Fruit fly (Drosophila melanogaster): Measurements from ENCODE around the gene CG15461.
"Not testable (repeated sequence)": the region's sequence is repeated elsewhere in the genome, so short reads cannot be mapped to it uniquely, and the experiment has no call there.

Gene CG15461

dm6 chrX:20485880-20486279, at the start of gene CG15461:
Gene CG15461, plus strand, starts transcription at chrX:20486180.
- TF ChIP-seq CG8478 (optimal IDR thresholded peaks at IDR 0.05) (no peak), CTCF (optimal IDR thresholded peaks at IDR 0.05) (no peak)

- no peak for TF ChIP-seq CG8478 (optimal IDR thresholded peaks at IDR 0.05)
- no peak for TF ChIP-seq CTCF (optimal IDR thresholded peaks at IDR 0.05)
Observed at dm6 chrX:20436866-20437265, 49.1 kb upstream of the CG15461 start.

- TF ChIP-seq CTCF, CG8478 (optimal IDR thresholded peaks at IDR 0.05): not testable (repeated sequence)
Observed at dm6 chrX:20446071-20446470, 39.9 kb upstream of the CG15461 start, which contains the start of gene CG42578. Gene CG42578, plus strand, starts transcription at chrX:20446371.

dm6 chrX:20447865-20448584, 38.0 kb upstream of the CG15461 start:
- TF ChIP-seq CTCF (optimal IDR thresholded peaks at IDR 0.05) (no peak), CG8478 (optimal IDR thresholded peaks at IDR 0.05) (no peak)

- TF ChIP-seq CTCF (optimal IDR thresholded peaks at IDR 0.05) (no peak), CG8478 (optimal IDR thresholded peaks at IDR 0.05) (no peak)
Observed at dm6 chrX:20448828-20449427, 37.1 kb upstream of the CG15461 start, which contains the start of gene tbc. Gene tbc, plus strand, starts transcription at chrX:20449331.

dm6 chrX:20466382-20466928, 19.5 kb upstream of the CG15461 start:
- TF ChIP-seq CG8478 (optimal IDR thresholded peaks at IDR 0.05) (no peak), CTCF (optimal IDR thresholded peaks at IDR 0.05) (no peak)

dm6 chrX:20467155-20467554, 18.8 kb upstream of the CG15461 start, which contains the start of gene GstT3:
Gene GstT3, plus strand, starts transcription at chrX:20467455.
- no peak for TF ChIP-seq CTCF (optimal IDR thresholded peaks at IDR 0.05)
- TF ChIP-seq CG8478 (optimal IDR thresholded peaks at IDR 0.05) = no peak

dm6 chrX:20468192-20468591, 17.8 kb upstream of the CG15461 start:
- no peak for TF ChIP-seq CTCF (optimal IDR thresholded peaks at IDR 0.05)
- TF ChIP-seq CG8478 (optimal IDR thresholded peaks at IDR 0.05) = no peak

- TF ChIP-seq CG8478 (optimal IDR thresholded peaks at IDR 0.05) = no peak
Observed at dm6 chrX:20470701-20471100, 15.3 kb upstream of the CG15461 start.

- no peak for TF ChIP-seq CTCF (optimal IDR thresholded peaks at IDR 0.05)
- no peak for TF ChIP-seq CG8478 (optimal IDR thresholded peaks at IDR 0.05)
Observed at dm6 chrX:20478674-20479073, 7.3 kb upstream of the CG15461 start.

- TF ChIP-seq CTCF (optimal IDR thresholded peaks at IDR 0.05) (no peak), CG8478 (optimal IDR thresholded peaks at IDR 0.05) (no peak)
Observed at dm6 chrX:20480382-20480781, 5.6 kb upstream of the CG15461 start.

- no peak for TF ChIP-seq CG8478 (optimal IDR thresholded peaks at IDR 0.05)
- no peak for TF ChIP-seq CTCF (optimal IDR thresholded peaks at IDR 0.05)
Observed at dm6 chrX:20481404-20481803, 4.6 kb upstream of the CG15461 start.

dm6 chrX:20482790-20483564, 3.0 kb upstream of the CG15461 start:
- TF ChIP-seq CTCF (optimal IDR thresholded peaks at IDR 0.05) = no peak
- TF ChIP-seq CG8478 (optimal IDR thresholded peaks at IDR 0.05) = no peak

dm6 chrX:20488701-20489122, 2.7 kb downstream of the CG15461 start:
- TF ChIP-seq CTCF (optimal IDR thresholded peaks at IDR 0.05) = no peak
- no peak for TF ChIP-seq CG8478 (optimal IDR thresholded peaks at IDR 0.05)

- TF ChIP-seq CTCF (optimal IDR thresholded peaks at IDR 0.05) = no peak
- no peak for TF ChIP-seq CG8478 (optimal IDR thresholded peaks at IDR 0.05)
Observed at dm6 chrX:20489382-20489994, 3.5 kb downstream of the CG15461 start.

All from S2 (cell line).